Worm (Caenorhabditis elegans) whole organism, L4/young adult: ENCODE results near the gene ZK666.4.

Experiments
- W03F9.2 ChIP-seq: fragments of 150-350 bp; optimal IDR thresholded peaks from 2 replicates; lab custom pipeline; 2014; ENCODE audit warnings: missing biosample characterization, missing genetic modification characterization
- dao-5 ChIP-seq: sonication (generic microtip); optimal IDR thresholded peaks from 2 replicates; lab custom pipeline; 2016; ENCODE audit warnings: missing genotype, missing genetic modification characterization, moderate library complexity, missing compliant biosample characterization
- him-1 ChIP-seq: sonication (generic microtip); optimal IDR thresholded peaks from 2 replicates; lab custom pipeline; 2016; ENCODE audit warnings: missing genotype, missing genetic modification reagents, missing genetic modification characterization, missing compliant biosample characterization

DNA sequence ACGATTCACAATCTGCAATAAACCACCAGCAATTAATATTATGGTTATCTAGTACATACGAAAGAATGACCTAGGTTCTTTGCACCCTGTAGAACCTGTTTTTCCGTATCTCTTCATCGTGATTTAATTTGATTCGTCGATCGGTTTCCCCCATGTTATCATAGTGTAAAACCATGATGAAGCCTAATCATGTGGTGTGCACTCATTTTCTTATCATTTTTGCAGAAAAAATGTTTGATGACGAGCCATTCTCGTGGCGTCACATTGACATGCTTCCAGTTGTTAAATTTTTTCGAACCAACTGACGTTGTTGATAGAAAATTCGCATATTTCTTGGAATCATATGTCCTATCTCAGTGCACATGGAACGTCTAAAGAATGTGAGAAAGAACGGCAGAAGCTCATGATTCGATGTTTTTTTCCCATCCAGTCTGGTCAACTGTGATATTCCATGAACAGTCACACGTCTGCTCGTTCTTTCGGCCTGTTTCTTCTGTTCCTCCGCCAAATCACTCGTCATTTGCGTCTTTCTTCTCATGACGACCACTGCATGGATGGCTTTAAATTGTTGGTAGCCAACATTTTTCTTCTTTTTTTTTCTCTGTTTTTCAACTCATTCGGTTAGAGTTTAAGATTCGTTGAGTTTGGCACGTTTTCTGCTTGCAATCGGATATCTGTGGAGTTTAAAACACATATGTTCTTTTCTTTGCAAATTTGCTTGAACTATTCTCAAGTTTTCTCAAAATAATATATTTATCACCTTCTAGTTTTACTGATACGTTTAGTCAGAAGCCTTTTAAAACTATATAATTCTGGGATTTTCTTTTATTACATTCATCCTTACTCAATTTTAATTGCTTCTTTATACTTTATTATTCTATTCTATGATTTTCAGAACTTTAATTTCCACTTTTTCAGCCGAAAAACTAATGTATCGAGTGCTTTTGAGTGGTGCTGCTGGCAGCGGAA is 29.4 kb upstream of the ZK666.4 start, which contains the start of gene ZK673.2:
- TF ChIP-seq dao-5 (tag; lab: Kevin White, UChicago) (no peak), him-1 (tag; lab: Kevin White, UChicago) (no peak), W03F9.2 (no peak)
